Fruit fly (Drosophila melanogaster): Measurements from ENCODE around the gene CG1983.

DNA sequence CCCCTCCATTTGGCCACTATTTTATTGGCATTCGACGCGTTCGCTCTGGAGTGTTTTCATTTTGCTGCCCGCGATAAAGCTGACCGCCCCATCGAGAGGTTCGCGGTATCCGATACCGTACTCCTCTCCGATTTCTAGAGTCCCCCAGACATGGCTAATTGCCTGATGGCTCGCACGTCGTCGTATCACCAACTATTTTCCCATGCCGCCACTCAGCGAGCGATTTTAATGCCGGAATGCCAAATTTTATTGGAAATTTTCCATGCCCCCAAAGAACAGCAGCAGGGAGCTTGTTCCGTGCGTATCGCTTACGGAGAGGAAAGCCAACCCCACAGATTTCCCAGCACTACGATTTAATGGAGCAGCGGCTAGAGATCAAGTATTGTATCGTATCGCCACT lies 23.6 kb upstream of the CG1983 start:
- TF ChIP-seq Dfd (GFP tag; optimal IDR thresholded peaks at IDR 0.05), result no peak
- TF ChIP-seq dsf (GFP tag; optimal IDR thresholded peaks at IDR 0.05; ENCODE audit: borderline replicate concordance), result no peak

All from whole organism, wandering third instar larva.